Fruit fly (Drosophila melanogaster): ENCODE data around the gene Jhbp3.

DNA sequence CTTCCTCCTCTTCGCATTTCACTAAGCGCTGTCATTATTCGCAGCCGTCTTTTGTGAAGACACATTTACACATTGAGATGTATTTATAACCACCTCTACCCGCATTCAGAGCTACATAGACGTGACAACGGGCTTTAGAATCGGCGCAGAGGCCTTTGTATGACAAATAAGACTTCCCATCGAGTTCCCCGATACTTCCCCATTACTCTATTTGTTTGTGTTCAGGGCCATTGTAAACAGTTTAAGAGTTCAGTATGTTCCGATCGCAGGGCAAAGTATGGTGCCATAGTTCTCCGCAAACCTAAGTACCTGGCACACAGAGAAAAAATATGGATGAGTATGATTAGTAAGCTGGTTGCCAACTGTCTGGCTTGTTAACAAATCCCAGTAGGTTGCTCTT lies 8.9 kb upstream of the Jhbp3 start:
- TF ChIP-seq usp (GFP tag; optimal IDR thresholded peaks at IDR 0.05): no peak
- no peak for TF ChIP-seq EcR (GFP tag; optimal IDR thresholded peaks at IDR 0.05)
- no peak for TF ChIP-seq CG8478 (optimal IDR thresholded peaks at IDR 0.05)
- no peak for TF ChIP-seq Dll (optimal IDR thresholded peaks at IDR 0.05)
- TF ChIP-seq psq (optimal IDR thresholded peaks at IDR 0.05): no peak

Data from whole organism.